Worm (Caenorhabditis elegans): ENCODE measurements around the gene cwp-2.

- TF ChIP-seq unc-55 (GFP tag; optimal IDR thresholded peaks at IDR 0.05), result no peak
- no peak for TF ChIP-seq nhr-11 (tag; optimal IDR thresholded peaks at IDR 0.05)
- TF ChIP-seq madf-2 (tag; optimal IDR thresholded peaks at IDR 0.05), result no peak
- TF ChIP-seq rnt-1 (tag; optimal IDR thresholded peaks at IDR 0.05), result no peak
- TF ChIP-seq ceh-34 (tag; optimal IDR thresholded peaks at IDR 0.05), result no peak
These were observed 5.0 kb upstream of the cwp-2 start, which contains the start of gene abhd-5.1 for ce11 chrV:4847424-4847823.

Measured in whole organism, late embryonic.